Fruit fly (Drosophila melanogaster): ENCODE results near the gene kuz.

Gene kuz

dm6 chr2L:13529675-13530074 lies 20.3 kb upstream of the kuz start, which contains the start of gene CG33642:
Gene CG33642, plus strand, starts transcription at chr2L:13529975.
- TF ChIP-seq CG8478 (optimal IDR thresholded peaks at IDR 0.05) (no peak), CTCF (optimal IDR thresholded peaks at IDR 0.05) (no peak)

dm6 chr2L:13530774-13531173 lies 19.2 kb upstream of the kuz start, which contains the start of gene CG33643:
Gene CG33643, plus strand, starts transcription at chr2L:13531074.
- no peak for TF ChIP-seq CG8478 (optimal IDR thresholded peaks at IDR 0.05)
- TF ChIP-seq CTCF (optimal IDR thresholded peaks at IDR 0.05) = no peak

- TF ChIP-seq CG8478 (optimal IDR thresholded peaks at IDR 0.05) = no peak
- no peak for TF ChIP-seq CTCF (optimal IDR thresholded peaks at IDR 0.05)
These were observed 18.2 kb upstream of the kuz start, which contains the start of gene CG33644 for dm6 chr2L:13531785-13532184. Gene CG33644, plus strand, starts transcription at chr2L:13532085.

dm6 chr2L:13532524-13532923 lies 17.4 kb upstream of the kuz start, which contains the start of gene CG33645:
Gene CG33645, plus strand, starts transcription at chr2L:13532824.
- TF ChIP-seq CG8478 (optimal IDR thresholded peaks at IDR 0.05) (no peak), CTCF (optimal IDR thresholded peaks at IDR 0.05) (no peak)

- TF ChIP-seq CG8478 (optimal IDR thresholded peaks at IDR 0.05) (no peak), CTCF (optimal IDR thresholded peaks at IDR 0.05) (no peak)
These were observed 14.3 kb upstream of the kuz start, which contains the start of gene CG15638 for dm6 chr2L:13535678-13536077. Gene CG15638, minus strand, starts transcription at chr2L:13535778.

dm6 chr2L:13540704-13541103 lies 9.2 kb upstream of the kuz start, which contains the start of gene CG16852:
Gene CG16852, plus strand, starts transcription at chr2L:13540751.
- TF ChIP-seq CTCF (optimal IDR thresholded peaks at IDR 0.05) = peak; percentile 76 to 78
- TF ChIP-seq CG8478 (optimal IDR thresholded peaks at IDR 0.05) = no peak

dm6 chr2L:13541968-13542367 lies 8.0 kb upstream of the kuz start, which contains the start of gene CG16853:
Gene CG16853, plus strand, starts transcription at chr2L:13542268.
- TF ChIP-seq CG8478 (optimal IDR thresholded peaks at IDR 0.05) (no peak), CTCF (optimal IDR thresholded peaks at IDR 0.05) (no peak)

- TF ChIP-seq CG8478 (optimal IDR thresholded peaks at IDR 0.05) = no peak
- no peak for TF ChIP-seq CTCF (optimal IDR thresholded peaks at IDR 0.05)
These were observed 7.5 kb upstream of the kuz start, which contains the start of gene CG9263 for dm6 chr2L:13542476-13542875. Gene CG9263, minus strand, starts transcription at chr2L:13542576.

dm6 chr2L:13545678-13546077 lies 4.3 kb upstream of the kuz start:
- TF ChIP-seq CG8478 (optimal IDR thresholded peaks at IDR 0.05) = no peak

dm6 chr2L:13547738-13548726 lies 1.9 kb upstream of the kuz start:
- no peak for TF ChIP-seq CTCF (optimal IDR thresholded peaks at IDR 0.05)
- TF ChIP-seq CG8478 (optimal IDR thresholded peaks at IDR 0.05) = no peak

- TF ChIP-seq CG8478 (optimal IDR thresholded peaks at IDR 0.05) = no peak
- no peak for TF ChIP-seq CTCF (optimal IDR thresholded peaks at IDR 0.05)
These were observed 856 bp upstream of the kuz start, which contains the start of gene B4 for dm6 chr2L:13548786-13549780. Gene B4, minus strand, starts transcription at chr2L:13549328.

- no peak for TF ChIP-seq CTCF (optimal IDR thresholded peaks at IDR 0.05)
- TF ChIP-seq CG8478 (optimal IDR thresholded peaks at IDR 0.05) = no peak
These were observed 622 bp downstream of the kuz start for dm6 chr2L:13550488-13551033.

dm6 chr2L:13552686-13553085 lies 2.7 kb downstream of the kuz start:
- TF ChIP-seq CTCF (optimal IDR thresholded peaks at IDR 0.05) (no peak), CG8478 (optimal IDR thresholded peaks at IDR 0.05) (no peak)

- TF ChIP-seq CTCF (optimal IDR thresholded peaks at IDR 0.05) = no peak
- TF ChIP-seq CG8478 (optimal IDR thresholded peaks at IDR 0.05) = no peak
These were observed 4.7 kb downstream of the kuz start for dm6 chr2L:13554547-13555159.
